Fruit fly (Drosophila melanogaster) whole organism, embryonic: ENCODE results near the gene OtopLb.

Experiments used
- Abd-B ChIP-seq: fragments of 200-800 bp; sonication (Bioruptor generic); optimal IDR thresholded peaks from 2 replicates; lab custom pipeline; 2018; ENCODE audit warnings: missing biosample characterization, mild to moderate bottlenecking, missing genetic modification characterization, moderate library complexity
- Atf6 ChIP-seq: fragments of 200-800 bp; sonication (Bioruptor generic); IDR thresholded peaks from 2 replicates; pipeline ENCODE4 v1.3.6; 2022; ENCODE audit warnings: missing biosample characterization, missing genetic modification characterization
- Bgb ChIP-seq: fragments of 200-800 bp; sonication (Bioruptor generic); IDR thresholded peaks from 2 replicates; pipeline ENCODE4 v1.3.6; 2022; ENCODE audit warnings: missing biosample characterization, missing genetic modification characterization; ENCODE audit not compliant: partially characterized antibody
- Blimp-1 ChIP-seq: fragments of 200-800 bp; sonication (Bioruptor generic); optimal IDR thresholded peaks from 3 replicates; lab custom pipeline; 2018; ENCODE audit warnings: missing biosample characterization, missing genetic modification characterization, mild to moderate bottlenecking, moderate library complexity, missing genetic modification reagents
- BtbVII ChIP-seq: fragments of 200-800 bp; sonication (Bioruptor generic); optimal IDR thresholded peaks from 3 replicates; lab custom pipeline; 2017; ENCODE audit warnings: missing biosample characterization, mild to moderate bottlenecking, missing genetic modification characterization
- CG10209 ChIP-seq: fragments of 200-800 bp; sonication (Bioruptor generic); optimal IDR thresholded peaks from 3 replicates; lab custom pipeline; 2017; ENCODE audit warnings: missing biosample characterization, mild to moderate bottlenecking, missing genetic modification characterization, missing genetic modification reagents
- CG10979 ChIP-seq: fragments of 200-800 bp; sonication (Bioruptor generic); optimal IDR thresholded peaks from 2 replicates; lab custom pipeline; 2018; ENCODE audit warnings: missing biosample characterization, mild to moderate bottlenecking, missing genetic modification characterization, moderate library complexity
- CG12659 ChIP-seq: fragments of 200-800 bp; sonication (Bioruptor generic); optimal IDR thresholded peaks from 3 replicates; lab custom pipeline; 2017; ENCODE audit warnings: mild to moderate bottlenecking, missing biosample characterization, missing genetic modification reagents, missing genetic modification characterization
- CG12769 ChIP-seq: fragments of 200-800 bp; sonication (Bioruptor generic); optimal IDR thresholded peaks from 2 replicates; lab custom pipeline; 2019; ENCODE audit warnings: missing biosample characterization, mild to moderate bottlenecking, missing genetic modification characterization, moderate library complexity
- CG13296 ChIP-seq: fragments of 200-800 bp; sonication (Bioruptor generic); optimal IDR thresholded peaks from 3 replicates; lab custom pipeline; 2018; ENCODE audit warnings: missing biosample characterization, mild to moderate bottlenecking, missing genetic modification characterization
- CG14014 ChIP-seq: fragments of 200-800 bp; sonication (Bioruptor generic); IDR thresholded peaks from 2 replicates; pipeline ENCODE4 v1.3.6; 2022; ENCODE audit warnings: missing biosample characterization, missing genetic modification characterization
- CG14667 ChIP-seq: fragments of 200-800 bp; sonication (Bioruptor generic); IDR thresholded peaks from 2 replicates; pipeline ENCODE4 v1.3.6; 2022; ENCODE audit warnings: missing biosample characterization, missing genetic modification characterization
- CG1647 ChIP-seq: fragments of 200-800 bp; sonication (Bioruptor generic); optimal IDR thresholded peaks from 3 replicates; lab custom pipeline; 2016; ENCODE audit warnings: missing biosample characterization, missing genetic modification characterization
- CG16863 ChIP-seq: fragments of 200-800 bp; sonication (Bioruptor generic); optimal IDR thresholded peaks from 3 replicates; lab custom pipeline; 2016; ENCODE audit warnings: missing biosample characterization, missing genetic modification characterization
- CG2202 ChIP-seq: fragments of 200-800 bp; sonication (Bioruptor generic); optimal IDR thresholded peaks from 2 replicates; lab custom pipeline; 2018; ENCODE audit warnings: missing biosample characterization, mild to moderate bottlenecking, missing genetic modification characterization
- CG30403 ChIP-seq: fragments of 200-800 bp; sonication (Bioruptor generic); optimal IDR thresholded peaks from 3 replicates; lab custom pipeline; 2016; ENCODE audit warnings: missing biosample characterization, missing genetic modification characterization
- CG33213 ChIP-seq: fragments of 200-800 bp; sonication (Bioruptor generic); optimal IDR thresholded peaks from 3 replicates; lab custom pipeline; 2016; ENCODE audit warnings: missing biosample characterization, missing genetic modification characterization
- CG3995 ChIP-seq: fragments of 200-800 bp; sonication (Bioruptor generic); optimal IDR thresholded peaks from 3 replicates; lab custom pipeline; 2016; ENCODE audit warnings: missing biosample characterization, missing genetic modification characterization
- CG43689 ChIP-seq: fragments of 200-800 bp; sonication (Bioruptor generic); IDR thresholded peaks from 2 replicates; pipeline ENCODE4 v1.3.6; 2022; ENCODE audit warnings: missing biosample characterization, missing genetic modification characterization
- CG4617 ChIP-seq: fragments of 200-800 bp; sonication (Bioruptor generic); optimal IDR thresholded peaks from 3 replicates; lab custom pipeline; 2016; ENCODE audit warnings: missing biosample characterization, missing genetic modification characterization, borderline replicate concordance
- CG7963 ChIP-seq: fragments of 200-800 bp; sonication (Bioruptor generic); IDR thresholded peaks from 3 replicates; pipeline ENCODE4 v1.3.6; 2022; ENCODE audit warnings: missing biosample characterization, missing genetic modification characterization; ENCODE audit not compliant: partially characterized antibody
- CG9437 ChIP-seq: fragments of 200-800 bp; sonication (Bioruptor generic); optimal IDR thresholded peaks from 2 replicates; lab custom pipeline; 2018; ENCODE audit warnings: missing biosample characterization, mild to moderate bottlenecking, missing genetic modification characterization
- CG9727 ChIP-seq: fragments of 200-800 bp; sonication (Bioruptor generic); optimal IDR thresholded peaks from 3 replicates; lab custom pipeline; 2017; ENCODE audit warnings: missing biosample characterization, mild to moderate bottlenecking, missing genetic modification characterization
- D19B ChIP-seq: fragments of 200-800 bp; sonication (Bioruptor generic); optimal IDR thresholded peaks from 2 replicates; lab custom pipeline; 2017; ENCODE audit warnings: missing biosample characterization, mild to moderate bottlenecking, missing genetic modification characterization
- Dp ChIP-seq: fragments of 200-800 bp; sonication (Bioruptor generic); optimal IDR thresholded peaks from 2 replicates; lab custom pipeline; 2018; ENCODE audit warnings: missing biosample characterization, mild to moderate bottlenecking, missing genetic modification characterization, moderate library complexity
- Ets65A ChIP-seq: fragments of 200-800 bp; sonication (Bioruptor generic); peaks from one replicate; lab custom pipeline; 2016; ENCODE audit warnings: missing biosample characterization, missing genetic modification characterization
- H15 ChIP-seq: fragments of 200-800 bp; sonication (Bioruptor generic); IDR thresholded peaks from 3 replicates; pipeline ENCODE4 v1.3.6; 2022; ENCODE audit warnings: missing biosample characterization, missing genetic modification characterization
- Jarid2 ChIP-seq: fragments of 200-800 bp; sonication (Bioruptor generic); optimal IDR thresholded peaks from 3 replicates; lab custom pipeline; 2017; ENCODE audit warnings: mild to moderate bottlenecking, missing biosample characterization, missing genetic modification reagents, missing genetic modification characterization
- Kr ChIP-seq: fragments of 200-800 bp; sonication (Bioruptor generic); optimal IDR thresholded peaks from 2 replicates; lab custom pipeline; 2017; ENCODE audit warnings: missing biosample characterization, mild to moderate bottlenecking, missing genetic modification characterization
- Tbp ChIP-seq: fragments of >200 bp; optimal IDR thresholded peaks from 2 replicates; lab custom pipeline; 2018; ENCODE audit warnings: missing biosample characterization, missing genetic modification characterization
- aop ChIP-seq: fragments of 200-800 bp; sonication (Bioruptor generic); IDR thresholded peaks from 2 replicates; pipeline ENCODE4 v1.3.6; 2022; ENCODE audit warnings: missing biosample characterization, missing genetic modification characterization
- ato ChIP-seq: fragments of 200-800 bp; sonication (Bioruptor generic); IDR thresholded peaks from 2 replicates; pipeline ENCODE4 v1.3.6; 2022; ENCODE audit warnings: missing biosample characterization, missing genetic modification characterization; ENCODE audit not compliant: partially characterized antibody
- az2 ChIP-seq: fragments of 200-800 bp; sonication (Bioruptor generic); optimal IDR thresholded peaks from 3 replicates; lab custom pipeline; 2016; ENCODE audit warnings: missing biosample characterization, missing genetic modification characterization
- bowl ChIP-seq: fragments of 200-800 bp; sonication (Bioruptor generic); IDR thresholded peaks from 2 replicates; pipeline ENCODE4 v1.3.6; 2022; ENCODE audit warnings: missing biosample characterization, missing genetic modification characterization
- exex ChIP-seq: fragments of 200-800 bp; sonication (Bioruptor generic); optimal IDR thresholded peaks from 4 replicates; lab custom pipeline; 2018; ENCODE audit warnings: missing biosample characterization, mild to moderate bottlenecking, missing genetic modification characterization, moderate library complexity
- ftz-f1 ChIP-seq: fragments of 200-800 bp; sonication (Bioruptor generic); optimal IDR thresholded peaks from 2 replicates; lab custom pipeline; 2016; ENCODE audit warnings: missing biosample characterization, missing genetic modification characterization
- gem ChIP-seq: fragments of 200-800 bp; sonication (Bioruptor generic); optimal IDR thresholded peaks from 2 replicates; lab custom pipeline; 2019; ENCODE audit warnings: missing biosample characterization, mild to moderate bottlenecking, missing genetic modification characterization, moderate library complexity
- inv ChIP-seq: fragments of 200-800 bp; sonication (Bioruptor generic); IDR thresholded peaks from 2 replicates; pipeline ENCODE4 v1.3.6; 2022; ENCODE audit warnings: missing biosample characterization, missing genetic modification characterization; ENCODE audit not compliant: partially characterized antibody
- jigr1 ChIP-seq: fragments of 200-800 bp; sonication (Bioruptor generic); IDR thresholded peaks from 3 replicates; pipeline ENCODE4 v1.3.6; 2022; ENCODE audit warnings: missing biosample characterization, missing genetic modification characterization
- jing ChIP-seq: fragments of 200-800 bp; sonication (Bioruptor generic); optimal IDR thresholded peaks from 2 replicates; lab custom pipeline; 2018; ENCODE audit warnings: missing biosample characterization, mild to moderate bottlenecking, missing genetic modification characterization
- lbe ChIP-seq: fragments of 200-800 bp; sonication (Bioruptor generic); optimal IDR thresholded peaks from 2 replicates; lab custom pipeline; 2016; ENCODE audit warnings: missing biosample characterization, mild to moderate bottlenecking, missing genetic modification characterization
- mam ChIP-seq: fragments of 200-800 bp; sonication (Bioruptor generic); optimal IDR thresholded peaks from 3 replicates; lab custom pipeline; 2016; ENCODE audit warnings: missing biosample characterization, missing genetic modification characterization
- nom ChIP-seq: fragments of 200-800 bp; sonication (Bioruptor generic); optimal IDR thresholded peaks from 2 replicates; lab custom pipeline; 2017; ENCODE audit warnings: missing biosample characterization, missing genetic modification characterization, mild to moderate bottlenecking, moderate library complexity, missing genetic modification reagents
- rib ChIP-seq: fragments of 200-800 bp; sonication (Bioruptor generic); IDR thresholded peaks from 2 replicates; pipeline ENCODE4 v1.3.6; 2022; ENCODE audit warnings: missing biosample characterization, missing genetic modification characterization
- ssp ChIP-seq: fragments of 200-800 bp; sonication (Bioruptor generic); IDR thresholded peaks from 2 replicates; pipeline ENCODE4 v1.3.6; 2022; ENCODE audit warnings: missing biosample characterization, missing genetic modification characterization
- tup ChIP-seq: fragments of 200-800 bp; sonication (Bioruptor generic); optimal IDR thresholded peaks from 2 replicates; lab custom pipeline; 2016; ENCODE audit warnings: missing biosample characterization, mild to moderate bottlenecking, missing genetic modification characterization, moderate library complexity
- vnd ChIP-seq: fragments of 200-800 bp; sonication (Bioruptor generic); IDR thresholded peaks from 3 replicates; pipeline ENCODE4 v1.3.6; 2022; ENCODE audit warnings: missing biosample characterization, missing genetic modification characterization; ENCODE audit not compliant: partially characterized antibody
- wdn ChIP-seq: fragments of 200-800 bp; sonication (Bioruptor generic); IDR thresholded peaks from 2 replicates; pipeline ENCODE4 v1.3.6; 2022; ENCODE audit warnings: missing biosample characterization, missing genetic modification characterization
- z ChIP-seq: fragments of 200-800 bp; sonication (Bioruptor generic); IDR thresholded peaks from 3 replicates; pipeline ENCODE4 v1.3.6; 2022; ENCODE audit warnings: missing biosample characterization, missing genetic modification characterization

OtopLb gene

dm6 chr2L:3301755-3302499 lies 21.6 kb upstream of the OtopLb start (continued):
- peak; percentile 100 for TF ChIP-seq CG12769 (tag; lab: Kevin White, UChicago)
- peak; percentile 95 for TF ChIP-seq jigr1 (GFP tag; lab: Robert Waterston, UW)
- peak; percentile 100 for TF ChIP-seq Atf6 (GFP tag; lab: Robert Waterston, UW)
- TF ChIP-seq vnd (GFP tag; lab: Robert Waterston, UW): no peak
- TF ChIP-seq nom (GFP tag; lab: Kevin White, UChicago): peak; percentile 99
- peak; percentile 98 for TF ChIP-seq CG14667 (GFP tag; lab: Robert Waterston, UW)
- peak; percentile 99 for TF ChIP-seq CG14014
- peak; percentile 99 for TF ChIP-seq Abd-B (GFP tag; lab: Kevin White, UChicago)
- TF ChIP-seq Ets65A: peak; percentile 100
- peak; percentile 99 for TF ChIP-seq wdn (GFP tag; lab: Robert Waterston, UW)
- peak; percentile 60 for TF ChIP-seq Dp
- TF ChIP-seq CG7963 (GFP tag; lab: Robert Waterston, UW): no peak
- peak; percentile 96 for TF ChIP-seq ftz-f1 (GFP tag; lab: Kevin White, UChicago)
- TF ChIP-seq CG43689 (GFP tag; lab: Robert Waterston, UW): peak; percentile 96
- TF ChIP-seq ssp (GFP tag; lab: Robert Waterston, UW): peak; percentile 95
- peak; percentile 99 for TF ChIP-seq aop
- peak; percentile 100 for TF ChIP-seq CG12659
- peak; percentile 100 for TF ChIP-seq CG30403 (GFP tag; lab: Kevin White, UChicago)
- TF ChIP-seq CG1647 (GFP tag; lab: Kevin White, UChicago): peak; percentile 99
- TF ChIP-seq CG33213 (GFP tag; lab: Kevin White, UChicago): peak; percentile 100
- peak; percentile 99 for TF ChIP-seq lbe (GFP tag; lab: Kevin White, UChicago)
- no peak for TF ChIP-seq inv (GFP tag; lab: Robert Waterston, UW)
- peak; percentile 100 for TF ChIP-seq CG16863
- peak; percentile 100 for TF ChIP-seq mam
- peak; percentile 100 for TF ChIP-seq CG4617
- peak; percentile 99 for TF ChIP-seq az2 (GFP tag; lab: Kevin White, UChicago)
- no peak for TF ChIP-seq Bgb
- TF ChIP-seq CG13296 (GFP tag; lab: Kevin White, UChicago): peak; percentile 100
- TF ChIP-seq Blimp-1 (GFP tag; lab: Kevin White, UChicago): peak; percentile 99
- TF ChIP-seq jing (GFP tag; lab: Kevin White, UChicago): peak; percentile 99
- TF ChIP-seq bowl (GFP tag; lab: Robert Waterston, UW): peak; percentile 97
- peak; percentile 100 for TF ChIP-seq CG10209 (GFP tag; lab: Kevin White, UChicago)
- TF ChIP-seq D19B: peak; percentile 98
- TF ChIP-seq Kr: peak; percentile 94
- TF ChIP-seq tup: peak; percentile 99
- TF ChIP-seq Jarid2 (GFP tag; lab: Kevin White, UChicago): peak; percentile 96
- peak; percentile 100 for TF ChIP-seq BtbVII (GFP tag; lab: Kevin White, UChicago)
- TF ChIP-seq H15 (GFP tag; lab: Robert Waterston, UW): peak; percentile 99
- peak; percentile 90 for TF ChIP-seq CG3995 (GFP tag; lab: Kevin White, UChicago)
- peak; percentile 99 for TF ChIP-seq CG2202 (tag; lab: Kevin White, UChicago)
- no peak for TF ChIP-seq ato (GFP tag; lab: Robert Waterston, UW)
- TF ChIP-seq Tbp (GFP tag; lab: Kevin White, UChicago): no peak
- peak; percentile 98 for TF ChIP-seq exex (tag; lab: Kevin White, UChicago)
- TF ChIP-seq gem: peak; percentile 100
- peak; percentile 84 for TF ChIP-seq z
- peak; percentile 100 for TF ChIP-seq CG9727 (GFP tag; lab: Kevin White, UChicago)
- peak; percentile 100 for TF ChIP-seq rib (GFP tag; lab: Robert Waterston, UW)
- TF ChIP-seq CG9437: peak; percentile 96
- peak; percentile 99 for TF ChIP-seq CG10979
